Fruit fly (Drosophila melanogaster): ENCODE results near the gene CG13064.
A peak's percentile ranks its signal among the peaks of the same experiment; 100 is the strongest.

Gene CG13064

DNA sequence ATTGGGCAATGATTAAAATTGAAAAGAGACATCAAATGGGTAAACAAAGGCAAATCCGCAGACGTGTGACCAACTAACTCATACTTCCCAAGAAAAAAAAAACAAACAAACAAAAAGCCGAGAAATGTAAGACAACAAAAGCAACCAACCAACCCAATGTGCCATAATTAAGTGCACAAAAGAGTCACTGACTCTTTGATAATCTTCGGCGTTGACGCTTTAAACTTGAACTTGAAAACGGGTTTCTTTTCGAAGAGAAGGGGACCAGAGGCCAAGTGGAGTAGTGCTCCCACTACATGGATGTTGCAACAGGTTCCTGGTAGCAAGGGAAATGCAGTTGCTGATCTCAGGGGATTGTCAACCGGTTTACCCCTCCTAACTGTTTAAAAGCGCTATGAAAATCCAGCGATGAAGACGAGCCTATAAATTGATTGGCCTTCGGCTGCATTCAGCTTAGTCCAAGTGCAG is at the start of gene CG13064:
Gene CG13064 (plus strand): TSS at position 418 of the 468 bp plus-strand sequence.
- no peak for TF ChIP-seq GATAd (GFP tag; optimal IDR thresholded peaks at IDR 0.05)
- peak; percentile 70 for TF ChIP-seq Vsx2 (GFP tag; optimal IDR thresholded peaks at IDR 0.05; ENCODE audit: partially characterized antibody)
- TF ChIP-seq lola (GFP tag; optimal IDR thresholded peaks at IDR 0.05): no peak

DNA sequence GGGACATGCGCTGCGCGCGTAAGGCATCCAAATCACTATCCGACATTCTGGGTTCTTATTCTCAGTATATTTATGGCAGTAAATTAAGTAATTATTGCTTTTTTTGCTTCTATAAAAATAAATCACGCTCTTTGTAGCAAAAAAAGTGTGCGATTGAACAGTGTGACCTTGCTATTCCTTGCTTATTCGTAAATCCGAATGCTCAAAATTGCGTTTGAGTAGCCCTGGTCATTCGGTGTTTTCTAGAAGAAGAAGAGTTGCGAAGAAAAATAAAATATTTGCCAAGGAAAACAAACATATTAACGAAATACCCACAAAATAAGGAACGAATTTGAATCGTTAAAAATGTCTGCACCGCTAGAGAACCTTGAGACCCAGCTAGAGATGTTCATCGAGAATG is 48.3 kb upstream of the CG13064 start, which contains the start of the genes PDCD-5 and MED10:
Gene PDCD-5 (minus strand): TSS at position 182 of the 400 bp plus-strand sequence.
Gene MED10 (plus strand): TSS at position 228 of the 400 bp plus-strand sequence.
- TF ChIP-seq dsf (GFP tag; optimal IDR thresholded peaks at IDR 0.05; ENCODE audit: borderline replicate concordance): no peak
- TF ChIP-seq Sp1 (GFP tag; optimal IDR thresholded peaks at IDR 0.05): peak; percentile 39
- TF ChIP-seq Myc (optimal IDR thresholded peaks at IDR 0.05): peak; percentile 29
- TF ChIP-seq Hr83 (GFP tag; optimal IDR thresholded peaks at IDR 0.05; ENCODE audit: poor library complexity, severe bottlenecking): peak; percentile 30
- TF ChIP-seq Rel (GFP tag; optimal IDR thresholded peaks at IDR 0.05): no peak
- TF ChIP-seq Rel (tag; optimal IDR thresholded peaks at IDR 0.05): peak; percentile 65
- TF ChIP-seq CG9705 (GFP tag; optimal IDR thresholded peaks at IDR 0.05): no peak
- TF ChIP-seq CG32264 (GFP tag; optimal IDR thresholded peaks at IDR 0.05): no peak
- TF ChIP-seq Mio (GFP tag; optimal IDR thresholded peaks at IDR 0.05): no peak
- TF ChIP-seq fru (GFP tag; optimal IDR thresholded peaks at IDR 0.05): no peak
- TF ChIP-seq rgr (GFP tag; optimal IDR thresholded peaks at IDR 0.05): peak; percentile 12
- TF ChIP-seq Dif (GFP tag; optimal IDR thresholded peaks at IDR 0.05; ENCODE audit: partially characterized antibody): peak; percentile 0
- no peak for TF ChIP-seq pan (optimal IDR thresholded peaks at IDR 0.05)
- no peak for TF ChIP-seq CrebA (GFP tag; optimal IDR thresholded peaks at IDR 0.05; ENCODE audit: borderline replicate concordance)
- no peak for TF ChIP-seq Hnf4 (GFP tag; optimal IDR thresholded peaks at IDR 0.05)
- TF ChIP-seq Abd-B (GFP tag; optimal IDR thresholded peaks at IDR 0.05): no peak
- TF ChIP-seq lola (GFP tag; optimal IDR thresholded peaks at IDR 0.05): no peak
- TF ChIP-seq sage (GFP tag; optimal IDR thresholded peaks at IDR 0.05): no peak
- TF ChIP-seq usp (GFP tag; optimal IDR thresholded peaks at IDR 0.05): no peak
- TF ChIP-seq Vsx2 (GFP tag; optimal IDR thresholded peaks at IDR 0.05; ENCODE audit: partially characterized antibody): no peak
- peak; percentile 3 for TF ChIP-seq OdsH (GFP tag; optimal IDR thresholded peaks at IDR 0.05)
- TF ChIP-seq ey (GFP tag; optimal IDR thresholded peaks at IDR 0.05): no peak
- TF ChIP-seq HLH106 (tag; optimal IDR thresholded peaks at IDR 0.05): peak; percentile 39
- no peak for TF ChIP-seq sv (GFP tag; optimal IDR thresholded peaks at IDR 0.05)

DNA sequence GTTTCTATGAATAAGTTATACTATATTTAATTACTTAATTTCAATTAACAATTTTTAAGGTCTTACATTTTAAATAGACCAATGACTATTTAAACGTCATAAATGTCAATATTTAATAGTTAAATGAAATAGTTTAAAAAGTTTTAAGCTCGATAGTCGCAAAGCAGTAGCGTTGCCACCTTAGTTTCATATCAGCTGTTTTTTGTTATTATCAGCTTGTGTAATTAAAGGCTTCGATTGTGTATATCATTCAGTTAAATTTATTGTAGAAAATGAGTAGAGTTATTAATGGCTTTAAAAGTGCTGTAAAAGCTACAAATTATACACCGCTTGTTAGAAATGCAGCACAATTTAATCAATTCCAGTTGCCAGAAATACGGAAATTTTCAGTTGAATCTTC is 47.3 kb upstream of the CG13064 start, which contains the start of gene Hsc20:
Gene Hsc20 (plus strand): TSS at position 204 of the 400 bp plus-strand sequence.
- no peak for TF ChIP-seq usp (GFP tag; optimal IDR thresholded peaks at IDR 0.05)
- no peak for TF ChIP-seq jim (GFP tag; optimal IDR thresholded peaks at IDR 0.05)
- TF ChIP-seq HLH106 (tag; optimal IDR thresholded peaks at IDR 0.05): no peak
- no peak for TF ChIP-seq Dif (GFP tag; optimal IDR thresholded peaks at IDR 0.05; ENCODE audit: partially characterized antibody)
- no peak for TF ChIP-seq psq (GFP tag; optimal IDR thresholded peaks at IDR 0.05)
- TF ChIP-seq dmrt93B (GFP tag; optimal IDR thresholded peaks at IDR 0.05): no peak
- no peak for TF ChIP-seq lola (GFP tag; optimal IDR thresholded peaks at IDR 0.05)
- no peak for TF ChIP-seq sage (GFP tag; optimal IDR thresholded peaks at IDR 0.05)
- TF ChIP-seq OdsH (GFP tag; optimal IDR thresholded peaks at IDR 0.05): no peak
- no peak for TF ChIP-seq pan (optimal IDR thresholded peaks at IDR 0.05)
- TF ChIP-seq h (GFP tag; optimal IDR thresholded peaks at IDR 0.05): no peak
- TF ChIP-seq N (GFP tag; optimal IDR thresholded peaks at IDR 0.05): no peak
- TF ChIP-seq ey (GFP tag; optimal IDR thresholded peaks at IDR 0.05): no peak
- no peak for TF ChIP-seq CG9705 (GFP tag; optimal IDR thresholded peaks at IDR 0.05)
- TF ChIP-seq fru (GFP tag; optimal IDR thresholded peaks at IDR 0.05): no peak

DNA sequence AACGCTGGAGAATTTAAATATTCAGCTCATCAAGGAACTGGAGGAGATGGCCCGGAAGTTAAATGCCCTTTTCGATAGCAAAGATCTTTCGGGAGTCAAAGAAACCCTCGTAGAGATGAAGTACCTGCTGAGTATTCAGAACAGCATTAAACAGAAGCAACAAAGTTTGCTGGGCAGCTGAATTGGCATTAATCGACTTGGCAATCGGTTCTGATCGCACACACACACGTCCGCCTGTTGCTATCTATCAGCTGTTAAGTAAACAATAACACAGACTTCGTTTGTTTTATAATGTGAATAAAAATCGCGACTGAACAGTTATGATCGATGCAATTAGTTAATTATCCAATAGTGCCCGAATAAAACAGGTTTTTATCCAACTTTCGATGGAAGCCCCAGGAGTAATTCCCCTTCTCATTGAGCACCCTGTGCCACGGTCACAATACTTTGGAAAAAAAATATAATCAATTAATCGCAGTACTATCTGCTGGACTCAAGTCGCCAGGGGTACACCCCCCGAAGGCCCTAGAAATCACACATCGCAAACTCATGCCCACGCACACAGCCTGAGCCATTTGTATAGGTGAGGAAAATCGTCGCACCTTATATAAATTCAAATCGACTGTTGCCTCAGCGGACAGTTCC is 46.2 kb upstream of the CG13064 start:
- peak; percentile 32 for TF ChIP-seq h (GFP tag; optimal IDR thresholded peaks at IDR 0.05)
- TF ChIP-seq rgr (GFP tag; optimal IDR thresholded peaks at IDR 0.05): peak; percentile 21
- no peak for TF ChIP-seq dsf (GFP tag; optimal IDR thresholded peaks at IDR 0.05; ENCODE audit: borderline replicate concordance)
- TF ChIP-seq Rel (GFP tag; optimal IDR thresholded peaks at IDR 0.05): no peak
- TF ChIP-seq Rel (tag; optimal IDR thresholded peaks at IDR 0.05): peak; percentile 96

DNA sequence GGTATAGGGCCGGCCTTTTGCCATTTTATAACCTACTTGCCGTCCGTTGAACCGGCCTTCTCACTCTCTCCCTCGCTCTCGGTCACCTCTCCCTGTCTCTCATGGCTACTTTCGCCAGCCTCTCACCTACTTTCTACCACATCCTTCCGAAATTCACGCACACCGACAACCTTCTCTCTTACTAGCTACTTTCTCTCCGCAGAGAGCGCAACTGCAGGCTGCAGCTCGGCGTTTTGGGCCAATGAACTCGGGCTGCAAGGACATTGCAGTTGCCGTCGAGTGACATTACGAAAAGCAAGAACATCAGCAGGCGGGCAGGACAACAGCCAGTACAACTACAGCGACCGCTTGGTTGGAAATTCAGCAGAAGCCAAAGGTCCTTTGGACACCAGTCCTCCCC is 38.9 kb upstream of the CG13064 start:
- no peak for TF ChIP-seq woc (GFP tag; optimal IDR thresholded peaks at IDR 0.05)
- TF ChIP-seq Sp1 (GFP tag; optimal IDR thresholded peaks at IDR 0.05): no peak
- TF ChIP-seq Myc (optimal IDR thresholded peaks at IDR 0.05): no peak
- no peak for TF ChIP-seq Hr78 (GFP tag; optimal IDR thresholded peaks at IDR 0.05)
- TF ChIP-seq sage (GFP tag; optimal IDR thresholded peaks at IDR 0.05): no peak
- TF ChIP-seq Mio (GFP tag; optimal IDR thresholded peaks at IDR 0.05): no peak
- no peak for TF ChIP-seq foxo (GFP tag; optimal IDR thresholded peaks at IDR 0.05)
- no peak for TF ChIP-seq CG9705 (GFP tag; optimal IDR thresholded peaks at IDR 0.05)
- TF ChIP-seq psq (GFP tag; optimal IDR thresholded peaks at IDR 0.05): no peak
- TF ChIP-seq Hnf4 (GFP tag; optimal IDR thresholded peaks at IDR 0.05): no peak
- no peak for TF ChIP-seq Hr83 (GFP tag; optimal IDR thresholded peaks at IDR 0.05; ENCODE audit: poor library complexity, severe bottlenecking)
- no peak for TF ChIP-seq HLH106 (tag; optimal IDR thresholded peaks at IDR 0.05)
- TF ChIP-seq rgr (GFP tag; optimal IDR thresholded peaks at IDR 0.05): no peak
- TF ChIP-seq jim (GFP tag; optimal IDR thresholded peaks at IDR 0.05): no peak
- TF ChIP-seq Jra (GFP tag; optimal IDR thresholded peaks at IDR 0.05): no peak

All from whole organism, wandering third instar larva.